Fruit fly (Drosophila melanogaster) whole organism, embryonic: Measurements from ENCODE around the gene ftz-f1.

Experiments used
- Ada2b ChIP-seq: fragments of 200-800 bp; sonication (Bioruptor generic); IDR thresholded peaks from 2 replicates; pipeline ENCODE4 v1.3.6; 2022; ENCODE audit warnings: missing biosample characterization, missing genetic modification characterization
- Atf3 ChIP-seq: fragments of 200-800 bp; sonication (Bioruptor generic); optimal IDR thresholded peaks from 3 replicates; lab custom pipeline; 2016; ENCODE audit warnings: missing biosample characterization, missing genetic modification characterization
- Atf6 ChIP-seq: fragments of 200-800 bp; sonication (Bioruptor generic); IDR thresholded peaks from 2 replicates; pipeline ENCODE4 v1.3.6; 2022; ENCODE audit warnings: missing biosample characterization, missing genetic modification characterization
- CG11696 ChIP-seq: fragments of 200-800 bp; sonication (Bioruptor generic); IDR thresholded peaks from 2 replicates; pipeline ENCODE4 v1.3.6; 2022; ENCODE audit warnings: missing biosample characterization, missing genetic modification characterization
- CG12155 ChIP-seq: fragments of 200-800 bp; sonication (Bioruptor generic); optimal IDR thresholded peaks from 3 replicates; lab custom pipeline; 2016; ENCODE audit warnings: missing biosample characterization, missing genetic modification characterization
- CG1233 ChIP-seq: fragments of 200-800 bp; sonication (Bioruptor generic); optimal IDR thresholded peaks from 4 replicates; lab custom pipeline; 2018; ENCODE audit warnings: missing biosample characterization, mild to moderate bottlenecking, missing genetic modification characterization
- CG12659 ChIP-seq: fragments of 200-800 bp; sonication (Bioruptor generic); optimal IDR thresholded peaks from 3 replicates; lab custom pipeline; 2017; ENCODE audit warnings: mild to moderate bottlenecking, missing biosample characterization, missing genetic modification reagents, missing genetic modification characterization
- CG12942 ChIP-seq: fragments of 200-800 bp; sonication (Bioruptor generic); optimal IDR thresholded peaks from 3 replicates; lab custom pipeline; 2016; ENCODE audit warnings: missing biosample characterization, missing genetic modification characterization
- CG15073 ChIP-seq: fragments of 200-800 bp; sonication (Bioruptor generic); optimal IDR thresholded peaks from 2 replicates; lab custom pipeline; 2016; ENCODE audit warnings: missing biosample characterization, missing genetic modification characterization
- CG16815 ChIP-seq: fragments of 200-800 bp; sonication (Bioruptor generic); optimal IDR thresholded peaks from 3 replicates; lab custom pipeline; 2017; ENCODE audit warnings: missing biosample characterization, mild to moderate bottlenecking, missing genetic modification characterization
- CG17829 ChIP-seq: fragments of 200-800 bp; optimal IDR thresholded peaks from 2 replicates; lab custom pipeline; 2019; ENCODE audit warnings: missing biosample characterization, mild to moderate bottlenecking, missing genetic modification characterization, moderate library complexity
- CG18619 ChIP-seq: fragments of 200-800 bp; sonication (Bioruptor generic); optimal IDR thresholded peaks from 3 replicates; lab custom pipeline; 2017; ENCODE audit warnings: missing biosample characterization, mild to moderate bottlenecking, missing genetic modification characterization
- CG30403 ChIP-seq: fragments of 200-800 bp; sonication (Bioruptor generic); optimal IDR thresholded peaks from 3 replicates; lab custom pipeline; 2016; ENCODE audit warnings: missing biosample characterization, missing genetic modification characterization
- CG30431 ChIP-seq: fragments of 200-800 bp; sonication (Bioruptor generic); optimal IDR thresholded peaks from 2 replicates; lab custom pipeline; 2017; ENCODE audit warnings: missing biosample characterization, missing genetic modification characterization
- CG31224 ChIP-seq: fragments of 200-800 bp; sonication (Bioruptor generic); IDR thresholded peaks from 2 replicates; pipeline ENCODE4 v1.3.6; 2022; ENCODE audit warnings: missing biosample characterization, missing genetic modification characterization
- CG33557 ChIP-seq: fragments of 200-800 bp; sonication (Bioruptor generic); optimal IDR thresholded peaks from 2 replicates; lab custom pipeline; 2019; ENCODE audit warnings: missing biosample characterization, mild to moderate bottlenecking, missing genetic modification characterization, moderate library complexity
- CG4360 ChIP-seq: fragments of 200-800 bp; sonication (Bioruptor generic); IDR thresholded peaks from 2 replicates; pipeline ENCODE4 v1.3.6; 2022; ENCODE audit warnings: missing biosample characterization, missing genetic modification characterization
- CG5180 ChIP-seq: fragments of 200-800 bp; sonication (Bioruptor generic); optimal IDR thresholded peaks from 3 replicates; lab custom pipeline; 2017; ENCODE audit warnings: missing biosample characterization, missing genetic modification characterization, mild to moderate bottlenecking, moderate library complexity, missing genetic modification reagents
- CG5953 ChIP-seq: fragments of 200-800 bp; sonication (Bioruptor generic); IDR thresholded peaks from 2 replicates; pipeline ENCODE4 v1.3.6; 2022; ENCODE audit warnings: missing biosample characterization, missing genetic modification characterization
- CG6175 ChIP-seq: fragments of 200-800 bp; sonication (Bioruptor generic); IDR thresholded peaks from 3 replicates; pipeline ENCODE4 v1.3.6; 2022; ENCODE audit warnings: missing biosample characterization, missing genetic modification characterization
- CG6683 ChIP-seq: fragments of 200-800 bp; sonication (Bioruptor generic); optimal IDR thresholded peaks from 2 replicates; lab custom pipeline; 2017; ENCODE audit warnings: missing biosample characterization, mild to moderate bottlenecking, missing genetic modification characterization, missing genetic modification reagents
- CG6765 ChIP-seq: fragments of 200-800 bp; sonication (Bioruptor generic); optimal IDR thresholded peaks from 3 replicates; lab custom pipeline; 2017; ENCODE audit warnings: missing biosample characterization, mild to moderate bottlenecking, missing genetic modification characterization
- CG7745 ChIP-seq: fragments of 200-800 bp; sonication (Bioruptor generic); optimal IDR thresholded peaks from 2 replicates; lab custom pipeline; 2018; ENCODE audit warnings: missing biosample characterization, mild to moderate bottlenecking, missing genetic modification characterization, moderate library complexity
- CG8359 ChIP-seq: fragments of 200-800 bp; sonication (Bioruptor generic); optimal IDR thresholded peaks from 2 replicates; lab custom pipeline; 2017; ENCODE audit warnings: missing biosample characterization, mild to moderate bottlenecking, missing genetic modification characterization, borderline replicate concordance
- Dip2 ChIP-seq: fragments of 200-800 bp; sonication (Bioruptor generic); IDR thresholded peaks from 2 replicates; pipeline ENCODE4 v1.3.6; 2022; ENCODE audit warnings: missing biosample characterization, missing genetic modification characterization
- Fer2 ChIP-seq: fragments of 200-800 bp; sonication (Bioruptor generic); optimal IDR thresholded peaks from 2 replicates; lab custom pipeline; 2018; ENCODE audit warnings: missing biosample characterization, mild to moderate bottlenecking, missing genetic modification characterization, moderate library complexity
- Optix ChIP-seq: fragments of 200-800 bp; sonication (Bioruptor generic); IDR thresholded peaks from 3 replicates; pipeline ENCODE4 v1.3.6; 2022; ENCODE audit warnings: missing biosample characterization, missing genetic modification characterization
- Ssrp ChIP-seq: fragments of 200-800 bp; sonication (Bioruptor generic); optimal IDR thresholded peaks from 2 replicates; lab custom pipeline; 2018; ENCODE audit warnings: missing biosample characterization, mild to moderate bottlenecking, missing genetic modification characterization, moderate library complexity
- al ChIP-seq: fragments of 200-800 bp; sonication (Bioruptor generic); IDR thresholded peaks from 2 replicates; pipeline ENCODE4 v1.3.6; 2022; ENCODE audit warnings: missing biosample characterization, missing genetic modification characterization
- ara ChIP-seq: fragments of 200-800 bp; sonication (Bioruptor generic); IDR thresholded peaks from 2 replicates; pipeline ENCODE4 v1.3.6; 2022; ENCODE audit warnings: missing biosample characterization, missing genetic modification characterization
- ash1 ChIP-seq: fragments of 200-800 bp; sonication (Bioruptor generic); optimal IDR thresholded peaks from 2 replicates; lab custom pipeline; 2018; ENCODE audit warnings: missing biosample characterization, mild to moderate bottlenecking, missing genetic modification characterization
- br ChIP-seq: fragments of >200 bp; optimal IDR thresholded peaks from 2 replicates; lab custom pipeline; 2017
- bsh ChIP-seq, 2 experiments: fragments of 200-800 bp; sonication (Bioruptor generic); optimal IDR thresholded peaks; 2 replicates each; lab custom pipeline; 2017 to 2018; ENCODE audit warnings: mild to moderate bottlenecking in 2 of 2, missing biosample characterization in 2 of 2, missing genetic modification characterization in 2 of 2, moderate library complexity in 1 of 2
- dimm ChIP-seq: fragments of 200-800 bp; sonication (Bioruptor generic); IDR thresholded peaks from 2 replicates; pipeline ENCODE4 v1.3.6; 2022; ENCODE audit warnings: missing biosample characterization, missing genetic modification characterization
- dysf ChIP-seq: fragments of 200-800 bp; sonication (Bioruptor generic); IDR thresholded peaks from 3 replicates; pipeline ENCODE4 v1.3.6; 2022; ENCODE audit warnings: missing biosample characterization, missing genetic modification characterization
- fd3F ChIP-seq: fragments of 200-800 bp; sonication (Bioruptor generic); optimal IDR thresholded peaks from 2 replicates; lab custom pipeline; 2018; ENCODE audit warnings: missing biosample characterization, mild to moderate bottlenecking, missing genetic modification characterization, moderate library complexity
- fd64A ChIP-seq: fragments of 200-800 bp; sonication (Bioruptor generic); optimal IDR thresholded peaks from 3 replicates; lab custom pipeline; 2018; ENCODE audit warnings: missing biosample characterization, mild to moderate bottlenecking, missing genetic modification characterization
- gce ChIP-seq: fragments of 200-800 bp; sonication (Bioruptor generic); IDR thresholded peaks from 3 replicates; pipeline ENCODE4 v1.3.6; 2022; ENCODE audit warnings: missing biosample characterization, missing genetic modification characterization
- gfzf ChIP-seq: fragments of 200-800 bp; sonication (Bioruptor generic); optimal IDR thresholded peaks from 2 replicates; lab custom pipeline; 2016; ENCODE audit warnings: missing biosample characterization, mild to moderate bottlenecking, missing genetic modification characterization, moderate library complexity
- her ChIP-seq: fragments of 200-800 bp; sonication (Bioruptor generic); optimal IDR thresholded peaks from 2 replicates; lab custom pipeline; 2016; ENCODE audit warnings: missing biosample characterization, missing genetic modification characterization
- jumu ChIP-seq: fragments of 200-800 bp; sonication (Bioruptor generic); optimal IDR thresholded peaks from 3 replicates; lab custom pipeline; 2016; ENCODE audit warnings: missing biosample characterization, missing genetic modification characterization
- nmo ChIP-seq: fragments of 200-800 bp; sonication (Bioruptor generic); optimal IDR thresholded peaks from 2 replicates; lab custom pipeline; 2018; ENCODE audit warnings: missing biosample characterization, mild to moderate bottlenecking, missing genetic modification characterization, moderate library complexity
- peb ChIP-seq: fragments of 200-800 bp; sonication (Bioruptor generic); IDR thresholded peaks from 2 replicates; pipeline ENCODE4 v1.3.6; 2022; ENCODE audit warnings: missing biosample characterization, missing genetic modification characterization
- phol ChIP-seq: fragments of 200-800 bp; sonication (Bioruptor generic); optimal IDR thresholded peaks from 3 replicates; lab custom pipeline; 2018; ENCODE audit warnings: missing biosample characterization, mild to moderate bottlenecking, missing genetic modification characterization, moderate library complexity
- scrt ChIP-seq: fragments of 200-800 bp; sonication (Bioruptor generic); optimal IDR thresholded peaks from 2 replicates; lab custom pipeline; 2018; ENCODE audit warnings: missing biosample characterization, mild to moderate bottlenecking, missing genetic modification characterization, moderate library complexity
- sens ChIP-seq: fragments of 200-800 bp; sonication (Bioruptor generic); peaks from one replicate; lab custom pipeline; 2016; ENCODE audit warnings: missing biosample characterization, missing genetic modification characterization
- tio ChIP-seq: fragments of 200-800 bp; sonication (Bioruptor generic); optimal IDR thresholded peaks from 2 replicates; lab custom pipeline; 2017; ENCODE audit warnings: missing biosample characterization, missing genetic modification characterization, inconsistent platforms
- tll ChIP-seq, 2 experiments: fragments of 200-800 bp in 1 of 2; fragments of >200 bp in 1 of 2; sonication (Bioruptor generic) in 1 of 2; optimal IDR thresholded peaks; 2 replicates each; lab custom pipeline; 2017 to 2019; ENCODE audit warnings: missing biosample characterization in 2 of 2, missing genetic modification characterization in 2 of 2, mild to moderate bottlenecking in 1 of 2, moderate library complexity in 1 of 2
- unc-4 ChIP-seq: fragments of 200-800 bp; sonication (Bioruptor generic); IDR thresholded peaks from 2 replicates; pipeline ENCODE4 v1.3.6; 2022; ENCODE audit warnings: missing biosample characterization, missing genetic modification characterization; ENCODE audit not compliant: partially characterized antibody
- vnd ChIP-seq: fragments of 200-800 bp; sonication (Bioruptor generic); IDR thresholded peaks from 3 replicates; pipeline ENCODE4 v1.3.6; 2022; ENCODE audit warnings: missing biosample characterization, missing genetic modification characterization; ENCODE audit not compliant: partially characterized antibody
- zfh1 ChIP-seq: fragments of 200-800 bp; sonication (Bioruptor generic); IDR thresholded peaks from 3 replicates; pipeline ENCODE4 v1.3.6; 2022; ENCODE audit warnings: missing biosample characterization, missing genetic modification characterization

ftz-f1 gene

dm6 chr3L:18786066-18786426 lies 15.1 kb downstream of the ftz-f1 start (continued):
- TF ChIP-seq CG5180 (GFP tag; lab: Kevin White, UChicago) = no peak
- TF ChIP-seq CG15073 = no peak
- TF ChIP-seq CG33557 = no peak
- no peak for TF ChIP-seq unc-4 (GFP tag; lab: Robert Waterston, UW)
- peak; percentile 11 for TF ChIP-seq CG12659
- no peak for TF ChIP-seq dimm
- peak; percentile 7 for TF ChIP-seq CG6765
- TF ChIP-seq CG12942 (GFP tag; lab: Kevin White, UChicago) = no peak
- no peak for TF ChIP-seq tll (GFP tag; optimal IDR thresholded peaks at IDR 0.05; lab: Kevin White, UChicago)
- no peak for TF ChIP-seq CG1233
- TF ChIP-seq nmo (GFP tag; lab: Kevin White, UChicago) = peak; percentile 11
- peak; percentile 35; the same call in 1 of the 2 replicates for TF ChIP-seq al (GFP tag; lab: Robert Waterston, UW)
- TF ChIP-seq CG30403 = peak; percentile 15
- TF ChIP-seq Ada2b = 0 out of 2 replicates have a peak, but pooled peaks have one; percentile 12
- TF ChIP-seq CG17829 (tag; lab: Kevin White, UChicago) = peak; percentile 19
- peak; percentile 10 for TF ChIP-seq fd3F (GFP tag; lab: Kevin White, UChicago)
- TF ChIP-seq Atf3 = no peak
- 0 out of 2 replicates have a peak, but pooled peaks have one; percentile 4 for TF ChIP-seq CG5953
- TF ChIP-seq ash1 = no peak
- TF ChIP-seq sens (GFP tag; lab: Kevin White, UChicago) = peak; percentile 25
- no peak for TF ChIP-seq gce (GFP tag; lab: Robert Waterston, UW)
- no peak for TF ChIP-seq CG16815
- TF ChIP-seq jumu (GFP tag; lab: Kevin White, UChicago) = no peak
- TF ChIP-seq peb (GFP tag; lab: Robert Waterston, UW) = no peak
- TF ChIP-seq Ssrp (tag; lab: Kevin White, UChicago) = no peak
- no peak for TF ChIP-seq CG30431
- TF ChIP-seq zfh1 (GFP tag; lab: Robert Waterston, UW) = 0 out of 3 replicates have a peak, but pooled peaks have one; percentile 35
- TF ChIP-seq her (GFP tag; lab: Kevin White, UChicago) = no peak
- no peak for TF ChIP-seq CG18619
- TF ChIP-seq CG12155 (GFP tag; lab: Kevin White, UChicago) = no peak
- no peak for TF ChIP-seq gfzf (GFP tag; lab: Kevin White, UChicago)
- TF ChIP-seq tio = no peak
- peak; percentile 8 for TF ChIP-seq phol (tag; lab: Kevin White, UChicago)
- no peak for TF ChIP-seq CG31224 (GFP tag; lab: Robert Waterston, UW)
- TF ChIP-seq Optix = no peak
- no peak for TF ChIP-seq CG4360
- TF ChIP-seq br = no peak
- TF ChIP-seq CG6683 (GFP tag; lab: Kevin White, UChicago) = no peak
- no peak for TF ChIP-seq CG7745 (tag; lab: Kevin White, UChicago)
- TF ChIP-seq fd64A (GFP tag; lab: Kevin White, UChicago) = no peak
- no peak for TF ChIP-seq Fer2 (tag; lab: Kevin White, UChicago)
- TF ChIP-seq scrt (GFP tag; lab: Kevin White, UChicago) = peak; percentile 23
- TF ChIP-seq Dip2 (GFP tag; lab: Robert Waterston, UW) = no peak
- peak; percentile 57; the same call in 1 of the 2 replicates for TF ChIP-seq Atf6 (GFP tag; lab: Robert Waterston, UW)
- TF ChIP-seq dysf (GFP tag; lab: Robert Waterston, UW) = peak; percentile 53; the same call in 2 of the 3 replicates
- no peak; the same call in 1 of the 2 replicates for TF ChIP-seq ara (GFP tag; lab: Robert Waterston, UW)
- TF ChIP-seq CG11696 (GFP tag; lab: Robert Waterston, UW) = peak; percentile 90
- no peak for TF ChIP-seq CG8359 (GFP tag; lab: Kevin White, UChicago)
- no peak for TF ChIP-seq bsh (GFP tag; optimal IDR thresholded peaks at IDR 0.05; lab: Kevin White, UChicago)
- no peak for TF ChIP-seq CG6175 (GFP tag; lab: Robert Waterston, UW)
- TF ChIP-seq vnd (GFP tag; lab: Robert Waterston, UW) = no peak
